Fruit fly (Drosophila melanogaster): Measurements from ENCODE around the gene CG31681.

Gene CG31681

dm6 chr2L:2287807-2288206 is 1.1 kb upstream of the CG31681 start, which contains the start of gene CG42658:
TSS of gene CG42658 (minus strand) at chr2L:2287907.
- TF ChIP-seq Hr39 (GFP tag; optimal IDR thresholded peaks at IDR 0.05): no peak
- TF ChIP-seq CG34406 (GFP tag; optimal IDR thresholded peaks at IDR 0.05): no peak
- TF ChIP-seq Sox15 (GFP tag; optimal IDR thresholded peaks at IDR 0.05): no peak
- no peak for TF ChIP-seq achi (GFP tag; optimal IDR thresholded peaks at IDR 0.05)
- no peak for TF ChIP-seq Lpt (GFP tag; optimal IDR thresholded peaks at IDR 0.05)
- TF ChIP-seq CG6276 (GFP tag; optimal IDR thresholded peaks at IDR 0.05): no peak
- no peak for TF ChIP-seq Ets21C (GFP tag; optimal IDR thresholded peaks at IDR 0.05)
- no peak for TF ChIP-seq CG11294 (GFP tag; IDR thresholded peaks at IDR 0.05)
- TF ChIP-seq CG6854 (GFP tag; optimal IDR thresholded peaks at IDR 0.05): no peak
- TF ChIP-seq svp (GFP tag): no peak
- no peak for TF ChIP-seq CG8319 (GFP tag; optimal IDR thresholded peaks at IDR 0.05)
- no peak for TF ChIP-seq salr (GFP tag; optimal IDR thresholded peaks at IDR 0.05)
- no peak for TF ChIP-seq CG31627 (GFP tag; optimal IDR thresholded peaks at IDR 0.05)
- no peak for TF ChIP-seq acj6 (GFP tag; optimal IDR thresholded peaks at IDR 0.05)
- TF ChIP-seq esn (GFP tag; optimal IDR thresholded peaks at IDR 0.05): no peak
- TF ChIP-seq OdsH (GFP tag; optimal IDR thresholded peaks at IDR 0.05): no peak

DNA sequence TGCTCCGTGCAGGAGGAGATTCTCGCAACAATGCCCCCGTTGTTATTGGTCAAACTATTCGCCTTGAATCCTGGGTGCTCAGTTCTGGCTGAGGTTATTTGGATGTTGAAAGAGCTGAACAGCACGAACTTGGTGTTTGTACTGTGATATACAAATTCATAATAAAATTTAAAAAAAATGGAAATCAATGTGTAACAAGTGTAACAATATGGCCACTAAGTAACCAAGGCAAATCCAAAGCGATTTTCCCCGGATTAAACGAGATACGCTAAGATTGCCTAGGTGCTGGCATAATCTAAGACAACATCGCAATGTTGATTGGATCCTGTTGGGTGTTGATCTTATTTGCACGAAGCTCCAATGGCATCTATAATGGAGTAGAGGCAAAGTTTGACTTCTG is 1.8 kb downstream of the CG31681 start, which contains the start of gene CG4271:
Gene CG4271, plus strand, starts transcription at position 301 of the 400 bp plus-strand sequence.
- TF ChIP-seq fkh (GFP tag; optimal IDR thresholded peaks at IDR 0.05) (no peak), OdsH (GFP tag; optimal IDR thresholded peaks at IDR 0.05) (no peak), Gug (GFP tag; IDR thresholded peaks at IDR 0.05) (no peak)

dm6 chr2L:2269040-2269439 is 17.6 kb downstream of the CG31681 start, which contains the start of gene CG17242:
TSS of gene CG17242 (minus strand) at chr2L:2269140.
- TF ChIP-seq Eip78C (GFP tag): no peak
- no peak for TF ChIP-seq Hr4 (GFP tag; optimal IDR thresholded peaks at IDR 0.05)
- no peak for TF ChIP-seq CG11294 (GFP tag; IDR thresholded peaks at IDR 0.05)
- TF ChIP-seq Eip93F (GFP tag; optimal IDR thresholded peaks at IDR 0.05): no peak
- no peak for TF ChIP-seq CG16779 (tag; optimal IDR thresholded peaks at IDR 0.05)
- TF ChIP-seq lz (GFP tag; optimal IDR thresholded peaks at IDR 0.05): no peak
- TF ChIP-seq vri (GFP tag; optimal IDR thresholded peaks at IDR 0.05): no peak
- no peak for TF ChIP-seq CG6276 (GFP tag; optimal IDR thresholded peaks at IDR 0.05)
- TF ChIP-seq fd59A (GFP tag; optimal IDR thresholded peaks at IDR 0.05): no peak
- TF ChIP-seq Smox (GFP tag; optimal IDR thresholded peaks at IDR 0.05): no peak

DNA sequence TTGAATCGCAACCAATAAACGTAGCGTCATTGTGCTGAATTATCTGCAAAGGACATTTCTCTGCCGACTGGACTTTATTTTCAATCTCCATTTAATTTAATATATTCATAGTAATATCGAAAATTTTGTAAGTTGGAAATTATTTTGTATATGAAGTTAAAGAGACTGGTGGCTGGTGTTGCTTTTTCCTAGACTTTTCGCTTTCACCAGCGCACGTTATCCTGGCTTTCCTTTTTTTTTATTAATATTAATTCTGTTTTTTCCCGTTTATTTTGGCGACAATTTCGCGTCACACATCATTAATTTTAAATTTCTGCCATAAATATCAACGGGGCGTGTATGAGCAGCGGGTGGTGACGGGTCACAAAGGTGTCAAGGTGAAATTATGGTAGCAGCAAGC is 21.5 kb downstream of the CG31681 start, which contains the start of gene CG34049:
Gene CG34049, minus strand, starts transcription at position 101 of the 400 bp plus-strand sequence.
- TF ChIP-seq esn (GFP tag; optimal IDR thresholded peaks at IDR 0.05) (no peak), CG6276 (GFP tag; optimal IDR thresholded peaks at IDR 0.05) (no peak), achi (GFP tag; optimal IDR thresholded peaks at IDR 0.05) (no peak), CG11762 (GFP tag; optimal IDR thresholded peaks at IDR 0.05; ENCODE audit: insufficient read depth) (no peak), CG3032 (tag; optimal IDR thresholded peaks at IDR 0.05) (no peak), cyc (GFP tag; optimal IDR thresholded peaks at IDR 0.05) (no peak), Gug (GFP tag; IDR thresholded peaks at IDR 0.05) (no peak), fd85E (GFP tag; optimal IDR thresholded peaks at IDR 0.05) (no peak), CG1621 (tag; optimal IDR thresholded peaks at IDR 0.05) (no peak), dsx (GFP tag; optimal IDR thresholded peaks at IDR 0.05; ENCODE audit: poor library complexity, severe bottlenecking) (no peak), Eip78C (GFP tag) (no peak), CG15336 (GFP tag; IDR thresholded peaks at IDR 0.05) (no peak), CG6163 (GFP tag; IDR thresholded peaks at IDR 0.05) (no peak), CG6808 (GFP tag; optimal IDR thresholded peaks at IDR 0.05) (no peak), fd59A (GFP tag; optimal IDR thresholded peaks at IDR 0.05) (no peak), lz (GFP tag; optimal IDR thresholded peaks at IDR 0.05) (no peak), salr (GFP tag; optimal IDR thresholded peaks at IDR 0.05) (no peak), CG34406 (GFP tag; optimal IDR thresholded peaks at IDR 0.05) (no peak)

Measured in whole organism, prepupa.